Worm (Caenorhabditis elegans) whole organism, late embryonic: Measurements from ENCODE around the gene Y57E12AL.1.

ENCODE experiments used
- fkh-10 ChIP-seq: fragments of 150-350 bp; optimal IDR thresholded peaks from 2 replicates; lab custom pipeline; 2014; ENCODE audit warnings: missing biosample characterization, missing genetic modification reagents, missing genetic modification characterization
- pax-1 ChIP-seq: fragments of 150-350 bp; optimal IDR thresholded peaks from 2 replicates; lab custom pipeline; 2014; ENCODE audit warnings: missing biosample characterization, missing genetic modification characterization
- pha-4 ChIP-seq: fragments of 150-350 bp; optimal IDR thresholded peaks from 2 replicates; lab custom pipeline; 2018; ENCODE audit warnings: missing biosample characterization, missing genetic modification reagents, missing genetic modification characterization
- unc-42 ChIP-seq: sonication (generic microtip); optimal IDR thresholded peaks from 2 replicates; lab custom pipeline; 2016; ENCODE audit warnings: missing genotype, missing genetic modification characterization, missing compliant biosample characterization

ce11 chrV:7106499-7107152 is 46.3 kb downstream of the Y57E12AL.1 start:
- TF ChIP-seq pha-4 = no peak
- TF ChIP-seq pax-1 = no peak
- peak; percentile 37 for TF ChIP-seq unc-42 (tag; lab: Kevin White, UChicago)
- TF ChIP-seq fkh-10 (GFP tag; lab: Kevin White, UChicago) = no peak
